Fruit fly (Drosophila melanogaster): Measurements from ENCODE around the gene Ir8a.

Ir8a gene

DNA sequence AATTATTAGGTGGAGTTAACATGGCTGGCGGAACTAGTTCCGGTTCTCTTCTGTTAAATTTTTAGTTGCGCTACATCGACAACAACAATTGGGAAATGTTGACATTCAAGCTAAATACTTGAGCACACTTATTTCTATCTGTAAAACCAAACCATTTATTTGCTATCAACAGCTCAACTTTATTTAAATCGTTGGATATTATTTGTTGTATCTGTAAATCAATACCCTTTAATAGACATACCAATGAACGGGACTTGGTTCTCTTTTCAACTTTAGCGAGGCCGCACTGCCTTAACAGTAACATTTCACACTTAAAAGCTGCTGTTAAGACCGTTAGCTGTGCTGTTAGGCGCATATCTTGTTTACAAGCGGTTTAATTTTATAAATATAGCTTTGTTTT is 42.8 kb downstream of the Ir8a start, which contains the start of gene CG12106 (continued):
- TF ChIP-seq lmd (GFP tag; IDR thresholded peaks at IDR 0.05) (no peak), knrl (GFP tag; IDR thresholded peaks at IDR 0.05; ENCODE audit: partially characterized antibody) (no peak), bsh (GFP tag; optimal IDR thresholded peaks at IDR 0.05) (peak in 1 of 2 experiments; percentile 46), CG17612 (GFP tag; IDR thresholded peaks at IDR 0.05) (no peak), croc (GFP tag; conservative IDR thresholded peaks at IDR 0.05) (no peak; the same call in 2 of the 3 replicates), CG12744 (GFP tag; optimal IDR thresholded peaks at IDR 0.05) (peak; percentile 19), stwl (tag; optimal IDR thresholded peaks at IDR 0.05) (no peak), Hand (GFP tag; optimal IDR thresholded peaks at IDR 0.05) (no peak), insv (GFP tag; optimal IDR thresholded peaks at IDR 0.05) (no peak), CG12071 (GFP tag; optimal IDR thresholded peaks at IDR 0.05) (no peak), seq (GFP tag; IDR thresholded peaks at IDR 0.05) (0 out of 2 replicates have a peak, but pooled peaks have one; percentile 31), CG6654 (GFP tag; optimal IDR thresholded peaks at IDR 0.05) (no peak), tup (GFP tag; optimal IDR thresholded peaks at IDR 0.05) (no peak), tin (GFP tag; optimal IDR thresholded peaks at IDR 0.05) (peak; percentile 18), CG2129 (GFP tag; IDR thresholded peaks at IDR 0.05; ENCODE audit: partially characterized antibody) (no peak), ttk (GFP tag; IDR thresholded peaks at IDR 0.05) (no peak), Mrtf (GFP tag; IDR thresholded peaks at IDR 0.05) (peak; percentile 24; the same call in 1 of the 3 replicates), CG33213 (GFP tag; optimal IDR thresholded peaks at IDR 0.05) (no peak), crp (GFP tag; optimal IDR thresholded peaks at IDR 0.05) (no peak), Fer3 (tag; optimal IDR thresholded peaks at IDR 0.05) (peak; percentile 62), CG10274 (GFP tag; optimal IDR thresholded peaks at IDR 0.05) (peak; percentile 36), scrt (GFP tag; optimal IDR thresholded peaks at IDR 0.05) (no peak), Deaf1 (tag; optimal IDR thresholded peaks at IDR 0.05) (no peak), CG10462 (GFP tag; optimal IDR thresholded peaks at IDR 0.05) (no peak), kay (GFP tag; optimal IDR thresholded peaks at IDR 0.05) (no peak), Mad (GFP tag; optimal IDR thresholded peaks at IDR 0.05) (no peak), CG3407 (GFP tag; optimal IDR thresholded peaks at IDR 0.05) (no peak), crc (GFP tag; optimal IDR thresholded peaks at IDR 0.05) (peak; percentile 14), CG30020 (tag; optimal IDR thresholded peaks at IDR 0.05) (no peak), CG2678 (tag; optimal IDR thresholded peaks at IDR 0.05) (peak; percentile 65), CG4360 (GFP tag; IDR thresholded peaks at IDR 0.05) (peak; percentile 62; the same call in 1 of the 2 replicates), HLHmδ (GFP tag; optimal IDR thresholded peaks at IDR 0.05) (no peak), CG18011 (GFP tag; optimal IDR thresholded peaks at IDR 0.05) (no peak), Xbp1 (GFP tag; optimal IDR thresholded peaks at IDR 0.05) (peak; percentile 49), CG8290 (GFP tag; optimal IDR thresholded peaks at IDR 0.05) (no peak), CG8290 (tag; optimal IDR thresholded peaks at IDR 0.05) (peak in 1 of 2 experiments; percentile 72), CG11504 (tag; optimal IDR thresholded peaks at IDR 0.05) (peak; percentile 60), Max (GFP tag; optimal IDR thresholded peaks at IDR 0.05) (no peak), C15 (GFP tag; IDR thresholded peaks at IDR 0.05) (no peak), CG17328 (GFP tag; IDR thresholded peaks at IDR 0.05) (no peak), dimm (GFP tag; IDR thresholded peaks at IDR 0.05) (no peak), klu (GFP tag; IDR thresholded peaks at IDR 0.05) (no peak), sna (GFP tag; IDR thresholded peaks at IDR 0.05; ENCODE audit: partially characterized antibody) (no peak), caup (GFP tag; optimal IDR thresholded peaks at IDR 0.05; ENCODE audit: severe bottlenecking) (no peak), CG9932 (GFP tag; IDR thresholded peaks at IDR 0.05) (no peak; the same call in none of the 2 replicates), cad (GFP tag; optimal IDR thresholded peaks at IDR 0.05) (no peak), twi (tag; optimal IDR thresholded peaks at IDR 0.05) (no peak), tll (GFP tag; optimal IDR thresholded peaks at IDR 0.05) (no peak), gcm2 (GFP tag; optimal IDR thresholded peaks at IDR 0.05) (no peak), tio (GFP tag; optimal IDR thresholded peaks at IDR 0.05) (no peak), CG13624 (GFP tag; optimal IDR thresholded peaks at IDR 0.05) (peak; percentile 6)
